Worm (Caenorhabditis elegans): ENCODE data around the gene ufd-3.

Gene ufd-3

DNA sequence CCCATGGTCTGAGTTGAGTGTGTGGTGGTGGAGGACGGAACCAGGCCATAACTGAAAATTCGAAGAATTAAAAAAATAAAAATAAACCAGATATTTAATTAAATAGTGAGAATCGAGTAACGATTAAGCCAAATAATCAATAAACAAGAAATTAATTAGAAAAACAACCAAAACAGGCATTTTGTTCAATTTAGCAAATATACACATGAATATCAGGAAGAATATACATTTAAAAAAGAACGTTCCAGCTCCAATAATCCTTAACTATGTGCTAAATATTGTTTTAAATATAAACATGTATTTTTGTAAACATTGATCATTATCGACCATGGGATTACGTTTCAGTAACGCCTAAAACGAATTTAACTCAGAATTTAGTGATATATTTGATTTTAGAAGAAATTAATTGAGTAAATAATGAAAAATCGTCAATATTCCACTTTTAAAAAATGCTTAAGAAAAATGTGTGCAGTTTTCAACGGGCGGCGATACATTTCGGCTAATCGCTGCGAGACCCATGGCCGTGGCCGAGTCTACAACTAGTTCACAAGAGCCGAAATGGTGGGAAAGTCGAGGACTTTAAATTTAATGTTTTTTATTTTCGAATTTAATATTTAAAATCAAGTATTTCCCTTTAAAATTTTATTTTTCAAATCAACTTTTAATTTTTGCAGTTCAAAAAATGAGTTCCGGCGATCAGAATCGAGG lies 27.6 kb downstream of the ufd-3 start, which contains the start of the genes R53.4 and psf-1 (continued):
- TF ChIP-seq sox-4 (tag; optimal IDR thresholded peaks at IDR 0.05), result no peak
- TF ChIP-seq unc-86 (tag; optimal IDR thresholded peaks at IDR 0.05), result no peak
- no peak for TF ChIP-seq elt-4 (tag; optimal IDR thresholded peaks at IDR 0.05)
- TF ChIP-seq ceh-31 (tag; optimal IDR thresholded peaks at IDR 0.05), result peak; percentile 86
- TF ChIP-seq ama-1 (optimal IDR thresholded peaks at IDR 0.05), result no peak
- no peak for TF ChIP-seq mec-3 (tag; optimal IDR thresholded peaks at IDR 0.05; ENCODE audit: borderline replicate concordance)
- no peak for TF ChIP-seq nhr-11 (tag; optimal IDR thresholded peaks at IDR 0.05)
- no peak for TF ChIP-seq Y22D7AL.16 (tag; optimal IDR thresholded peaks at IDR 0.05)
- TF ChIP-seq unc-3 (GFP tag; conservative IDR thresholded peaks at IDR 0.05), result no peak
- no peak for TF ChIP-seq unc-3 (tag; optimal IDR thresholded peaks at IDR 0.05)
- TF ChIP-seq che-1 (tag; optimal IDR thresholded peaks at IDR 0.05), result no peak
- no peak for TF ChIP-seq ceh-18 (tag; optimal IDR thresholded peaks at IDR 0.05)
- no peak for TF ChIP-seq hlh-15 (tag; optimal IDR thresholded peaks at IDR 0.05)
- TF ChIP-seq rnt-1 (tag; optimal IDR thresholded peaks at IDR 0.05), result no peak
- TF ChIP-seq nfya-1 (tag; optimal IDR thresholded peaks at IDR 0.05), result no peak
- TF ChIP-seq elt-2 (tag; optimal IDR thresholded peaks at IDR 0.05), result peak; percentile 20
- no peak for TF ChIP-seq pax-1 (tag; optimal IDR thresholded peaks at IDR 0.05)
- TF ChIP-seq F13H6.1 (tag; optimal IDR thresholded peaks at IDR 0.05), result no peak
- no peak for TF ChIP-seq dve-1 (tag; optimal IDR thresholded peaks at IDR 0.05)
- TF ChIP-seq unc-42 (tag; optimal IDR thresholded peaks at IDR 0.05), result peak; percentile 25
- TF ChIP-seq sdc-2 (tag; optimal IDR thresholded peaks at IDR 0.05), result no peak
- no peak for TF ChIP-seq ceh-9 (tag; optimal IDR thresholded peaks at IDR 0.05)
- no peak for TF ChIP-seq ceh-19 (GFP tag; optimal IDR thresholded peaks at IDR 0.05)
- no peak for TF ChIP-seq fkh-6 (tag; optimal IDR thresholded peaks at IDR 0.05)
- no peak for TF ChIP-seq ceh-34 (tag; optimal IDR thresholded peaks at IDR 0.05)
- no peak for TF ChIP-seq ceh-22 (tag; optimal IDR thresholded peaks at IDR 0.05)
- TF ChIP-seq pag-3 (tag; optimal IDR thresholded peaks at IDR 0.05; ENCODE audit: borderline replicate concordance), result no peak
- peak; percentile 21 for TF ChIP-seq ahr-1 (tag; optimal IDR thresholded peaks at IDR 0.05)
- TF ChIP-seq pqm-1 (tag; optimal IDR thresholded peaks at IDR 0.05), result no peak
- peak; percentile 74 for TF ChIP-seq C08G9.2 (tag; optimal IDR thresholded peaks at IDR 0.05)
- TF ChIP-seq ceh-48 (tag; optimal IDR thresholded peaks at IDR 0.05), result no peak
- TF ChIP-seq fkh-10 (GFP tag; optimal IDR thresholded peaks at IDR 0.05), result no peak
- TF ChIP-seq ets-4 (tag; optimal IDR thresholded peaks at IDR 0.05), result peak; percentile 69
- no peak for TF ChIP-seq pros-1 (tag; optimal IDR thresholded peaks at IDR 0.05)
- no peak for TF ChIP-seq ttx-3 (tag; optimal IDR thresholded peaks at IDR 0.05)
- no peak for TF ChIP-seq ceh-6 (GFP tag; optimal IDR thresholded peaks at IDR 0.05)
- no peak for TF ChIP-seq pha-4 (tag; optimal IDR thresholded peaks at IDR 0.05)
- no peak for TF ChIP-seq nhr-232 (tag; optimal IDR thresholded peaks at IDR 0.05)
- TF ChIP-seq tbx-2 (tag; optimal IDR thresholded peaks at IDR 0.05), result peak; percentile 83
- peak; percentile 75 for TF ChIP-seq ceh-2 (tag; optimal IDR thresholded peaks at IDR 0.05)
- TF ChIP-seq eyg-1 (tag; optimal IDR thresholded peaks at IDR 0.05), result no peak
- TF ChIP-seq lim-6 (tag; optimal IDR thresholded peaks at IDR 0.05), result no peak

- TF ChIP-seq T23F11.4 (GFP tag; optimal IDR thresholded peaks at IDR 0.05) (no peak), ahr-1 (tag; optimal IDR thresholded peaks at IDR 0.05) (no peak), nfya-1 (tag; optimal IDR thresholded peaks at IDR 0.05) (no peak), ceh-45 (GFP tag; IDR thresholded peaks at IDR 0.05) (no peak), sox-2 (GFP tag; IDR thresholded peaks at IDR 0.05) (no peak), gmeb-2 (tag; optimal IDR thresholded peaks at IDR 0.05) (no peak), ceh-34 (tag; optimal IDR thresholded peaks at IDR 0.05) (no peak)
These were observed 30.0 kb downstream of the ufd-3 start, which contains the start of gene R53.5 for ce11 chrII:9970438-9971092. Gene R53.5 (minus strand): TSS chrII:9970488.
